Worm (Caenorhabditis elegans) whole organism, late embryonic: ENCODE results near the gene nhr-31.

ENCODE experiments used
- ama-1 ChIP-seq: fragments of 150-350 bp; optimal IDR thresholded peaks from 2 replicates; lab custom pipeline; 2014
- ceh-22 ChIP-seq: sonication (generic microtip); optimal IDR thresholded peaks from 2 replicates; lab custom pipeline; 2017; ENCODE audit warnings: missing biosample characterization, missing genetic modification characterization
- ceh-9 ChIP-seq: sonication (generic microtip); optimal IDR thresholded peaks from 2 replicates; lab custom pipeline; 2016; ENCODE audit warnings: mild to moderate bottlenecking, missing genetic modification characterization, inconsistent platforms, missing compliant biosample characterization
- elt-4 ChIP-seq: sonication (generic microtip); optimal IDR thresholded peaks from 2 replicates; lab custom pipeline; 2016; ENCODE audit warnings: missing genetic modification characterization, missing compliant biosample characterization
- ets-4 ChIP-seq: sonication (generic microtip); optimal IDR thresholded peaks from 2 replicates; lab custom pipeline; 2016; ENCODE audit warnings: missing genetic modification characterization, missing compliant biosample characterization
- fkh-6 ChIP-seq: sonication (generic microtip); optimal IDR thresholded peaks from 2 replicates; lab custom pipeline; 2016; ENCODE audit warnings: missing genetic modification characterization, missing compliant biosample characterization
- hlh-30 ChIP-seq: sonication (generic microtip); optimal IDR thresholded peaks from 2 replicates; lab custom pipeline; 2017; ENCODE audit warnings: antibody characterized with exemption, missing genetic modification characterization, missing compliant biosample characterization; ENCODE audit not compliant: insufficient read depth
- hlh-6 ChIP-seq: sonication (generic microtip); optimal IDR thresholded peaks from 2 replicates; lab custom pipeline; 2016; ENCODE audit warnings: missing genotype, missing genetic modification characterization, missing compliant biosample characterization
- nfya-1 ChIP-seq: sonication (generic microtip); optimal IDR thresholded peaks from 2 replicates; lab custom pipeline; 2017; ENCODE audit warnings: missing genetic modification characterization, mild to moderate bottlenecking, missing compliant biosample characterization, antibody characterized with exemption, moderate library complexity
- pha-4 ChIP-seq: fragments of 150-350 bp; optimal IDR thresholded peaks from 2 replicates; lab custom pipeline; 2018; ENCODE audit warnings: missing biosample characterization, missing genetic modification reagents, missing genetic modification characterization
- sox-4 ChIP-seq: sonication (generic microtip); optimal IDR thresholded peaks from 2 replicates; lab custom pipeline; 2017; ENCODE audit warnings: mild to moderate bottlenecking, missing genetic modification characterization, inconsistent platforms, missing compliant biosample characterization
- syd-9 ChIP-seq: sonication (generic microtip); optimal IDR thresholded peaks from 2 replicates; lab custom pipeline; 2016; ENCODE audit warnings: mild to moderate bottlenecking, missing genetic modification characterization, moderate library complexity, missing compliant biosample characterization
- tbx-7 ChIP-seq: sonication (generic microtip); optimal IDR thresholded peaks from 2 replicates; lab custom pipeline; 2016; ENCODE audit warnings: missing genotype, missing genetic modification characterization, missing compliant biosample characterization
- ztf-16 ChIP-seq: sonication (generic microtip); optimal IDR thresholded peaks from 2 replicates; lab custom pipeline; 2017; ENCODE audit warnings: missing genetic modification characterization, missing compliant biosample characterization

DNA sequence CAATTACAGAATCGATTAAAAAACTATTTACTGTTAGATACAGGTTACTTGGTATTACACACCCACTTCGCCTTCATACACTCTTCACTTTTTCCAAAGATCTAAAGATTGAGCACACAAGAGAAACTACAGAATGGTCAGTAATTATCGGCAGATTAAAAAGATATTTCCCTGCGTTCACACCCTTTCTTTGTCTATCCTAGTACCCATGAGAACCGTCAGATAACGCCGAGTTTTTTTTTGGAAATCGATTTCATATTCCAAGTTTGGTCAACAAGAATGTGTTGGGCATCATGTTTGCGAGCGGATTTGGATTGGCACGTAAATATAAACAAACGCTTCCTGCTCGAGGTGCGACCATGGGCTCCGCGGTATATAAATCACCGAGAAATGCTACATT, 15.5 kb downstream of the nhr-31 start, which contains the start of gene C26B2.8:
- TF ChIP-seq hlh-30, result no peak
- no peak for TF ChIP-seq ztf-16 (tag; lab: Kevin White, UChicago)
- no peak for TF ChIP-seq pha-4 (tag; lab: Kevin White, UChicago)
- TF ChIP-seq fkh-6 (tag; lab: Kevin White, UChicago), result no peak
- no peak for TF ChIP-seq ets-4
- TF ChIP-seq ceh-22 (tag; lab: Kevin White, UChicago), result no peak
- no peak for TF ChIP-seq sox-4 (tag; lab: Kevin White, UChicago)
- TF ChIP-seq syd-9 (tag; lab: Kevin White, UChicago), result no peak
- no peak for TF ChIP-seq elt-4
- TF ChIP-seq tbx-7, result no peak
- TF ChIP-seq hlh-6 (tag; lab: Kevin White, UChicago), result no peak
- TF ChIP-seq ama-1 (lab: Kevin White, UChicago), result no peak
- TF ChIP-seq nfya-1 (tag; lab: Kevin White, UChicago), result no peak
- no peak for TF ChIP-seq ceh-9
